Worm (Caenorhabditis elegans): ENCODE measurements around the gene ser-2.

Gene ser-2

DNA sequence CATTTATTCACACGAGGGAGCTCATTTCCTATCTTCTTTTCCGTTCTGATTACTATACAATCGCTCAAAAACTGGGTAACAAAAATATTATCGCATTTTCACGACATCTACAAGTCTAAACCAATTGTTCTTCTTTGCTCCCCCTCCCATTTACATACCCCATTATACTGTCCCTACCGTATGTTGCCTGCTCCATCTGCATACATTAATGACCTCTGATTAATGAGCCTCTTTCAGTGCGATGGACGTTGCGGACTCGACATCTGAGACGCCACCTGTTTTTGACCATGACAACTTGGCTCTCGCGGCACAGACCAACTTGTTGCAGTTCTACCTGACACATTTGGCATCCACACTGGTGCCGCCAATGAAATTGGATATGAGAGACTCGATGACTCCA lies 6.4 kb upstream of the ser-2 start, which contains the start of gene nhr-91:
Gene nhr-91, plus strand, starts transcription at position 232 of the 400 bp plus-strand sequence.
- TF ChIP-seq mef-2 (tag; optimal IDR thresholded peaks at IDR 0.05): no peak
- TF ChIP-seq hlh-4 (tag; optimal IDR thresholded peaks at IDR 0.05): no peak
- TF ChIP-seq unc-130 (tag; optimal IDR thresholded peaks at IDR 0.05): no peak

DNA sequence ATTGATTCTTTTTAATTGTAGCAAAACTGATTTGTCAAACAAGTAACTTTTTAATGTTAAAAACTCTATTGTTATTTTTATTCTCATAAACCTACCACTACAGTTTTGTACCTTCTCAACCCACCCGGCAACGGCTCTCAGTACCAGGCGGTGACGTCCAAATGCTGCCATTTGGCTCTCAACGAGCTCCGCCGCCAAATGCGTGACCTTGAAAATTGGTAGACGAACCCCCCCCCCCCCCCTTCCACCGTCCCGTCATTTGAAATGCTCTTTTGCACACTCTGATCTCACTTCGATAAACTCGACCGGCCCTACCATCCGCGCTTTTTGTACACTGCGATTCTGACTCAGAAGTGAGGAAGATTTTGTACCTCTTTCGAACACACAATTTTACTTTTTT lies 5.9 kb upstream of the ser-2 start:
- TF ChIP-seq unc-98 (GFP tag; IDR thresholded peaks at IDR 0.05): no peak

DNA sequence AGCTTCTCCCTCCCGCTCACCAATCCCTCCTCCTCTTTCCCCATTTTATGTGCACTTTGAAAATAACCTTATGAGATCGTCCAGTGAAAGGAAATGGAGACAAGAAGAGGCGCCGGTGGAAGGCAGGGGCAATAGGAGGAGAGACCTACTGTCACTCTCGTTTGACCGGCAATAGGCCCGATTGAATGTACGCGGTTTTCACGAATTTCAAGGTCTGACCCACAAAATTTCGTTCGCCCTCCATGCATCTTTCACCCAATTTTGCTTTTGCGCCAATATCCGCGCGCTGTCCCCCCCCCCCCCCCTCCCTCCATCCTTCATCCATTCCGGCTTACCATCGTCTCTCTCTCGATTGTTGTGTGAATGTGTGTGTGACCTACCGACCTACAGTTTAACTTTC lies 4.9 kb upstream of the ser-2 start:
- TF ChIP-seq nhr-85 (tag) (peak; percentile 29), zag-1 (tag; optimal IDR thresholded peaks at IDR 0.05) (no peak), nhr-77 (tag; optimal IDR thresholded peaks at IDR 0.05) (no peak), nhr-47 (tag; optimal IDR thresholded peaks at IDR 0.05) (no peak), ceh-82 (tag; optimal IDR thresholded peaks at IDR 0.05) (no peak), egl-13 (tag; optimal IDR thresholded peaks at IDR 0.05) (no peak), C34B4.2 (tag; optimal IDR thresholded peaks at IDR 0.05) (no peak), ceh-8 (GFP tag; optimal IDR thresholded peaks at IDR 0.05) (no peak), blmp-1 (tag; optimal IDR thresholded peaks at IDR 0.05) (peak; percentile 84), nhr-84 (tag; optimal IDR thresholded peaks at IDR 0.05) (no peak), unc-130 (tag; optimal IDR thresholded peaks at IDR 0.05) (no peak)

DNA sequence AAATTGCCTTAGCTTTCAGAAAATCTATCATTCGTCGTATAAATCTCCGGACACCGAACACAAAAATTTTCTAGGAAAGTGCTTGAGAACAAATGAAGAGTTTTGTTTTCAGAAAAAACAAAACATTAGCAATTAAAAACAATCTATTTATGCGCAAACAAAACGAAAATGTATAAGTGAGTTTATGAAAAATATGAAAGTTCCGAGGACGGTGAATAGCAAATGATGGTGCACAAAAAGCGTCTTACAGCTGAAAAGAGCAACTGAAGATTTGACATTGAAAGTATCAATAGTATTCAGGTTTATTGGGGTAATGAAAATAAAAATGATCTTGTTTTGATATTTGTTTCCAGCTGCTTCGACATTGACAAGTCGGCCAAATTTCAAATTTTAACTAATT lies 2.8 kb downstream of the ser-2 start:
- TF ChIP-seq lin-39 (tag; optimal IDR thresholded peaks at IDR 0.05) (no peak), egl-13 (tag; optimal IDR thresholded peaks at IDR 0.05) (no peak), ceh-90 (tag; optimal IDR thresholded peaks at IDR 0.05) (no peak), nhr-19 (GFP tag; conservative IDR thresholded peaks at IDR 0.05) (no peak), nhr-20 (tag; optimal IDR thresholded peaks at IDR 0.05) (no peak), elt-2 (tag; optimal IDR thresholded peaks at IDR 0.05) (no peak), lin-13 (GFP tag; optimal IDR thresholded peaks at IDR 0.05) (no peak), ztf-11 (tag; optimal IDR thresholded peaks at IDR 0.05) (no peak), xbp-1 (tag; optimal IDR thresholded peaks at IDR 0.05) (no peak), snu-23 (GFP tag; optimal IDR thresholded peaks at IDR 0.05) (no peak), sptf-1 (tag; optimal IDR thresholded peaks at IDR 0.05) (no peak), nhr-237 (tag; optimal IDR thresholded peaks at IDR 0.05) (no peak), hlh-4 (tag; optimal IDR thresholded peaks at IDR 0.05) (no peak), zag-1 (tag; optimal IDR thresholded peaks at IDR 0.05) (no peak), efl-1 (optimal IDR thresholded peaks at IDR 0.05) (no peak), efl-1 (GFP tag; optimal IDR thresholded peaks at IDR 0.05 in 1 of 2) (no peak)

DNA sequence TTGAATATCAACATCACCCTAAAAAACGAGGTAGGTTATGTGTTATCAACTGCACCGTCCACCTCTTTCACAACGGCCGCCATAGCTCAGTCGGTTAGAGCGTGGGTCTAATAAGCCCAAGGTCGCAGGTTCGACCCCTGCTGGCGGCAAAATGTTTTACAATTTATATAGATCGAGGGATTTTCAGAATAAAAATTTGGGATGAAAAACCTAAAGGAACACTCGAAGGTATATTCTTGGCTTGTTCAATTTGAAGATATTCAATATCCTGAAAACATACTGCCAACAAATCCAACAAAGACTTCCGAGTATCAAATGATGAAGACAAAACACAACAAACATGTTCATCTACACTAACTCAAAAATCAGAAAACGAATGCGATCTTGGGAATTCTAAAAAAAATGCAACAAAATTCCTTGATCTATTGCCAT lies 5.4 kb downstream of the ser-2 start:
- TF ChIP-seq Y116A8C.19 (tag; optimal IDR thresholded peaks at IDR 0.05; ENCODE audit: borderline replicate concordance) (no peak), hlh-4 (tag; optimal IDR thresholded peaks at IDR 0.05) (no peak), ztf-4 (tag; optimal IDR thresholded peaks at IDR 0.05) (no peak), C34B4.2 (tag; optimal IDR thresholded peaks at IDR 0.05) (no peak), nhr-12 (tag; optimal IDR thresholded peaks at IDR 0.05) (no peak), hlh-17 (GFP tag; optimal IDR thresholded peaks at IDR 0.05; ENCODE audit: borderline replicate concordance) (no peak), xbp-1 (tag; optimal IDR thresholded peaks at IDR 0.05) (no peak), nhr-71 (tag; optimal IDR thresholded peaks at IDR 0.05) (peak; percentile 52), zip-4 (GFP tag; optimal IDR thresholded peaks at IDR 0.05) (no peak), efl-1 (optimal IDR thresholded peaks at IDR 0.05) (no peak), efl-1 (GFP tag; optimal IDR thresholded peaks at IDR 0.05 in 1 of 2) (no peak), ztf-11 (tag; optimal IDR thresholded peaks at IDR 0.05) (no peak), elt-2 (tag; optimal IDR thresholded peaks at IDR 0.05) (peak; percentile 15), C16A3.4 (tag; optimal IDR thresholded peaks at IDR 0.05) (peak; percentile 8), ama-1 (optimal IDR thresholded peaks at IDR 0.05) (no peak), ceh-88 (GFP tag; IDR thresholded peaks at IDR 0.05) (no peak), sox-4 (tag; optimal IDR thresholded peaks at IDR 0.05) (no peak), irx-1 (tag; optimal IDR thresholded peaks at IDR 0.05) (peak; percentile 5), zag-1 (tag; optimal IDR thresholded peaks at IDR 0.05) (no peak), nhr-85 (tag) (peak; percentile 26), ces-1 (GFP tag; optimal IDR thresholded peaks at IDR 0.05) (no peak), snu-23 (GFP tag; optimal IDR thresholded peaks at IDR 0.05) (peak; percentile 45), unc-30 (tag; optimal IDR thresholded peaks at IDR 0.05) (no peak), swsn-7 (tag; optimal IDR thresholded peaks at IDR 0.05) (peak; percentile 25), lin-13 (GFP tag; optimal IDR thresholded peaks at IDR 0.05) (no peak), C04F5.9 (tag; optimal IDR thresholded peaks at IDR 0.05) (no peak), nhr-90 (tag; optimal IDR thresholded peaks at IDR 0.05; ENCODE audit: poor library complexity) (peak; percentile 60), fkh-8 (tag; optimal IDR thresholded peaks at IDR 0.05) (no peak), mab-9 (GFP tag; IDR thresholded peaks at IDR 0.05) (no peak), egl-27 (tag; optimal IDR thresholded peaks at IDR 0.05) (no peak)

Data from whole organism, L1 larva.